Worm (Caenorhabditis elegans) whole organism, L1 larva: ENCODE results near the gene C36C5.15.

ENCODE experiments used
- ama-1 ChIP-seq: fragments of 150-350 bp; optimal IDR thresholded peaks from 2 replicates; lab custom pipeline; 2014
- blmp-1 ChIP-seq: fragments of 150-350 bp; optimal IDR thresholded peaks from 2 replicates; lab custom pipeline; 2014; ENCODE audit warnings: missing biosample characterization, missing genetic modification characterization
- ceh-82 ChIP-seq, 3 experiments: fragments of 150-350 bp in 1 of 3; sonication (generic microtip) in 2 of 3; optimal IDR thresholded peaks; 2 replicates each; lab custom pipeline; 2014 to 2017; ENCODE audit warnings: missing biosample characterization in 3 of 3, missing genetic modification characterization in 3 of 3
- elt-2 ChIP-seq: sonication (generic microtip); optimal IDR thresholded peaks from 2 replicates; lab custom pipeline; 2016; ENCODE audit warnings: missing genetic modification characterization, mild to moderate bottlenecking, inconsistent platforms, missing compliant biosample characterization, missing genetic modification reagents
- grh-1 ChIP-seq: fragments of 200-800 bp; sonication (Bioruptor generic); IDR thresholded peaks from 2 replicates; pipeline ENCODE4 v1.3.6; 2022; ENCODE audit warnings: missing genetic modification reagents, missing genetic modification characterization, missing compliant biosample characterization
- jun-1 ChIP-seq: fragments of 150-350 bp; optimal IDR thresholded peaks from 2 replicates; lab custom pipeline; 2014; ENCODE audit warnings: missing biosample characterization, missing genetic modification reagents, missing genetic modification characterization
- mdl-1 ChIP-seq, 2 experiments: fragments of 150-350 bp; optimal IDR thresholded peaks; 2 replicates each; lab custom pipeline; 2014 to 2017; ENCODE audit warnings: missing biosample characterization in 2 of 2, missing genetic modification characterization in 2 of 2, inconsistent platforms in 1 of 2
- nhr-12 ChIP-seq: sonication (generic microtip); optimal IDR thresholded peaks from 2 replicates; lab custom pipeline; 2017; ENCODE audit warnings: missing biosample characterization, missing genetic modification characterization
- unc-62 ChIP-seq: fragments of 150-350 bp; optimal IDR thresholded peaks from 2 replicates; lab custom pipeline; 2014; ENCODE audit warnings: missing biosample characterization, missing genetic modification reagents, missing genetic modification characterization

DNA sequence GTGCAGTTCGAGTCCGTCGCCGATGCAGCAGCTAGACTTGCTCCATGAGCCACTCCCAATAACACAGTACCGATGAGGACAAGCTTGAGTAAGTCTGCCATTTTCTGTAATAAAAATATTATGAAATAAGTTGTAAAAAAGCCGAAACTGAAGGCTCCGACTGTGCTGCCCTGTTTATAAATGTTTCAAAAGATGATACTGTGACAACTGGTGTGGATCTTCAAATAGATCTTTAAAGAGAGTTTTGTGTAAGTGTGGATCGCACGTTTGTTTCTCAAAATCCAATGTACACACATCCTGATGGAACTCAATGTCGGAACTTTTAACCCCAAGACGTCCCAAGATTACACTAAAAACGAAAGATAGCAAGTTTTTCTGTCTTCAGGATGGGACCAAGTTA lies at the start of gene C36C5.15:
- TF ChIP-seq ama-1 (lab: Kevin White, UChicago) = no peak
- no peak for TF ChIP-seq unc-62 (GFP tag; lab: Kevin White, UChicago)
- no peak for TF ChIP-seq jun-1 (tag; lab: Kevin White, UChicago)
- TF ChIP-seq mdl-1 (tag; optimal IDR thresholded peaks at IDR 0.05; lab: Kevin White, UChicago) = no peak
- TF ChIP-seq elt-2 (tag; lab: Kevin White, UChicago) = no peak
- no peak for TF ChIP-seq nhr-12 (tag; lab: Kevin White, UChicago)
- no peak for TF ChIP-seq grh-1 (GFP tag; lab: Robert Waterston, UW)
- TF ChIP-seq blmp-1 (tag; lab: Kevin White, UChicago) = no peak
- no peak for TF ChIP-seq ceh-82 (tag; optimal IDR thresholded peaks at IDR 0.05; lab: Kevin White, UChicago)
